Fruit fly (Drosophila melanogaster) whole organism, adult: ENCODE data around the gene CG9933.

Experiments
- CG11617 ChIP-seq: fragments of 200-800 bp; sonication (Bioruptor generic); optimal IDR thresholded peaks from 2 replicates; lab custom pipeline; 2017; ENCODE audit warnings: mild to moderate bottlenecking, missing biosample characterization, missing genetic modification reagents, missing genetic modification characterization
- CG12768 ChIP-seq: fragments of 200-800 bp; sonication (Bioruptor generic); optimal IDR thresholded peaks from 2 replicates; lab custom pipeline; 2017; ENCODE audit warnings: missing biosample characterization, missing genetic modification characterization, mild to moderate bottlenecking, moderate library complexity, missing genetic modification reagents
- CG14711 ChIP-seq: fragments of 200-800 bp; sonication (Bioruptor generic); optimal IDR thresholded peaks from 2 replicates; lab custom pipeline; 2018; ENCODE audit warnings: missing biosample characterization, mild to moderate bottlenecking, missing genetic modification characterization, moderate library complexity
- CG1620 ChIP-seq: fragments of 200-800 bp; sonication (Bioruptor generic); optimal IDR thresholded peaks from 2 replicates; lab custom pipeline; 2016; ENCODE audit warnings: missing biosample characterization, missing genetic modification characterization
- CG33017 ChIP-seq: fragments of 200-800 bp; sonication (Bioruptor generic); optimal IDR thresholded peaks from 2 replicates; lab custom pipeline; 2018; ENCODE audit warnings: missing biosample characterization, mild to moderate bottlenecking, missing genetic modification characterization, moderate library complexity
- CG5204 ChIP-seq: fragments of 200-800 bp; sonication (Bioruptor generic); optimal IDR thresholded peaks from 2 replicates; lab custom pipeline; 2016; ENCODE audit warnings: missing biosample characterization, missing genetic modification characterization
- CG7045 ChIP-seq: fragments of 200-800 bp; sonication (Bioruptor generic); optimal IDR thresholded peaks from 2 replicates; lab custom pipeline; 2017; ENCODE audit warnings: missing biosample characterization, mild to moderate bottlenecking, missing genetic modification characterization
- CG7101 ChIP-seq: fragments of 200-800 bp; sonication (Bioruptor generic); optimal IDR thresholded peaks from 2 replicates; lab custom pipeline; 2018; ENCODE audit warnings: missing biosample characterization, mild to moderate bottlenecking, missing genetic modification characterization, moderate library complexity
- Clk ChIP-seq: fragments of 200-800 bp; sonication (Bioruptor generic); optimal IDR thresholded peaks from 2 replicates; lab custom pipeline; 2017; ENCODE audit warnings: missing biosample characterization, missing genetic modification characterization
- Crg-1 ChIP-seq: fragments of 200-800 bp; sonication (Bioruptor generic); optimal IDR thresholded peaks from 2 replicates; lab custom pipeline; 2016; ENCODE audit warnings: missing biosample characterization, missing genetic modification characterization
- Hr96 ChIP-seq: fragments of 200-800 bp; sonication (Bioruptor generic); optimal IDR thresholded peaks from 2 replicates; lab custom pipeline; 2016; ENCODE audit warnings: missing biosample characterization, missing genetic modification characterization
- Mnt ChIP-seq: fragments of 200-800 bp; sonication (Bioruptor generic); optimal IDR thresholded peaks from 2 replicates; lab custom pipeline; 2016; ENCODE audit warnings: missing biosample characterization, mild to moderate bottlenecking, missing genetic modification characterization
- bab1 ChIP-seq: fragments of 200-800 bp; sonication (Bioruptor generic); optimal IDR thresholded peaks from 3 replicates; lab custom pipeline; 2019; ENCODE audit warnings: missing biosample characterization, mild to moderate bottlenecking, missing genetic modification characterization, moderate library complexity
- cic ChIP-seq: fragments of 200-800 bp; sonication (Bioruptor generic); optimal IDR thresholded peaks from 2 replicates; lab custom pipeline; 2017; ENCODE audit warnings: missing biosample characterization, mild to moderate bottlenecking, missing genetic modification characterization, moderate library complexity
- cnc ChIP-seq, 2 experiments: fragments of >200 bp; optimal IDR thresholded peaks; 2 replicates each; lab custom pipeline; 2017
- kay ChIP-seq: fragments of 200-800 bp; sonication (Bioruptor generic); peaks from one replicate; lab custom pipeline; 2016; ENCODE audit warnings: missing biosample characterization, missing genetic modification characterization, borderline replicate concordance
- ovo ChIP-seq: fragments of 200-800 bp; sonication (Bioruptor generic); optimal IDR thresholded peaks from 2 replicates; lab custom pipeline; 2016; ENCODE audit warnings: missing biosample characterization, missing genetic modification characterization
- pad ChIP-seq: fragments of 200-800 bp; sonication (Bioruptor generic); optimal IDR thresholded peaks from 3 replicates; lab custom pipeline; 2017; ENCODE audit warnings: missing biosample characterization, missing genetic modification characterization, mild to moderate bottlenecking, moderate library complexity, missing genetic modification reagents
- tj ChIP-seq: fragments of 200-800 bp; sonication (Bioruptor generic); optimal IDR thresholded peaks from 3 replicates; lab custom pipeline; 2017; ENCODE audit warnings: missing biosample characterization, mild to moderate bottlenecking, missing genetic modification characterization, moderate library complexity
- toe ChIP-seq: fragments of 200-800 bp; sonication (Bioruptor generic); optimal IDR thresholded peaks from 2 replicates; lab custom pipeline; 2016; ENCODE audit warnings: missing biosample characterization, missing genetic modification characterization

Gene CG9933

DNA sequence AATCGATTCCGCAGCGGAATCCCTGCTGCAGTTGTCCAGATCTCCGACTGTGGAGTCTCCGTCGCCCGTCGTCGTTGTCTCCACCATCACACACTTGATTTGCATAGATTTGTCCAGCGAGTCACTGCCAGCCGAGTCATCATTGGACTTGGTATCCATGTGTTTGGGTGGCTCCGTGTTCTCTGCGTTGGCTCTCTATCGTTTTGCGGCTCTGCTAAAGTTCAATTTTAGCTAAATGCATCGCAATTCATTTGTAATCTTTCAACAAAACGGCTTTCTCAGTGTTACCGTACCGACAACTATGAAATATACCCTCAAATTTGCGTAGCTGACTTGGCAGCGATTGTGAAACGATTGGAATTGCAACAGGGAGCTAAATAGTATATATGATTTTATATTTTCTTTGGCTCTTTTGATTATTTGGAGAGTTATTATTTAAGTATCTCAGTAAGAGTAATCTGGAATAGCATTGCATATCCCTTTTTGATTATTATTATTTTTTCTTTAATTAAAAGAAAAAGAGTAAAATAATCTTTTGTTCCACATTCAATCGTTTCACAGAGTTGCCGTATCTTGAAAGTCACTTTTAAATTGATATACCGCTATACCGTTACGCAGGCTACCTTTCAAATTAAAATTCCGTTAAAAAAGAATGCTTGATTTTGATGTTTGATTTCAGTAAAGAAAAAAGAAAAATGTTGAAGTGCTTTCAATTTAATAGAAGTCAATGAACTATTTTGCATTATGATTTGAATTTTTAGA lies at the start of gene CG9933:
Gene CG9933 (minus strand): TSS at position 293 of the 762 bp plus-strand sequence.
- TF ChIP-seq pad (GFP tag; lab: Kevin White, UChicago) (no peak), ovo (GFP tag; lab: Kevin White, UChicago) (peak; percentile 23), CG12768 (GFP tag; lab: Kevin White, UChicago) (no peak), Clk (GFP tag; lab: Kevin White, UChicago) (no peak), CG7101 (tag; lab: Kevin White, UChicago) (no peak)

- TF ChIP-seq bab1 (GFP tag; lab: Kevin White, UChicago): no peak
- peak; percentile 44 for TF ChIP-seq tj (GFP tag; lab: Kevin White, UChicago)
- peak; percentile 91 for TF ChIP-seq kay (GFP tag; lab: Kevin White, UChicago)
These were observed 48.6 kb upstream of the CG9933 start for dm6 chr2L:13069632-13070279.

DNA sequence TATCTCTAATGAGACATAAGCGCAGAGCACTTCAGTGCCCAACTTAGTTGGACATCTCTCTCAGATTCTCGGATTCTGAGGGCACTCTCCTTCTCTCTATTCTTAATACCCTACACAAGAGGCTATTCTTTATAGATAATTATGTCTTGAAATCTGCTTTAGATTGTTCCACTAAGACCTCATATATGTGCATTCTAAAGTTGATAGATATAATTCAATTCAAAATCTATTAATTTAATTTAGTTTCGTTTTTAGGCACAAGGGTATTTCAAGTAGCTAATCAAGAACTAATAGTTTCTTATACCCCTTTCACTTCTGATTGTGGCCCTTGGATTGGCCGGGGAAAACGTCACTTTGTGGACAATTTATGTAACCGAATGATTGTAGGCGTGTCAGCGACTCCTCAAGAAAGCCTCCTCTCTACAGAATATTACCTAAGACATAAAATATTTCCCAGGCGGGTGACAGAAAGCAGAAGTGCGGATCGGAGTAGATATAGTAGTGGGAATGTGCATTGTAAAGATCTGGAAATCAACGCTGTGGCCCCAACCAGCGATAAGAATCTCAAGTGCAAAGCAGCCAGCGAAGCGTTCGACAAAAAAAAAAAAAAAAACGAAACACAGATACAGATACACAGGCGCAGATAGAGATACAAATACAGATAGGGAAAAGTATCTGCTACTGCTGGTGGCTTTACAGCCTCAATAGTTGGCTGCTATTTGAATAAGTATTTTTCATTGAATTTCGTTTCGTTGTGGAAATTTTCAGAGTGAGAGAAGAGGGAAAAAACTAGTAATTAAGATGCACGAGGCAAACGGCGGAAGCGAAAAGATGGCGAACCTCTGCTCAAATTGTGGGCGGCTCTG lies 47.7 kb upstream of the CG9933 start:
- TF ChIP-seq kay (GFP tag; lab: Kevin White, UChicago): peak; percentile 77
- TF ChIP-seq CG7101 (tag; lab: Kevin White, UChicago): no peak
- peak; percentile 68 for TF ChIP-seq cic (GFP tag; lab: Kevin White, UChicago)

dm6 chr2L:13065916-13066315 lies 44.8 kb upstream of the CG9933 start:
- TF ChIP-seq CG1620 (GFP tag; lab: Kevin White, UChicago): no peak

- peak; percentile 44 for TF ChIP-seq Mnt (GFP tag; lab: Kevin White, UChicago)
- TF ChIP-seq bab1 (GFP tag; lab: Kevin White, UChicago): peak; percentile 49
- peak; percentile 70 for TF ChIP-seq CG12768 (GFP tag; lab: Kevin White, UChicago)
- peak; percentile 39 for TF ChIP-seq tj (GFP tag; lab: Kevin White, UChicago)
- TF ChIP-seq CG33017 (tag; lab: Kevin White, UChicago): peak; percentile 64
- no peak for TF ChIP-seq cnc (optimal IDR thresholded peaks at IDR 0.05; lab: Kevin White, UChicago)
- TF ChIP-seq kay (GFP tag; lab: Kevin White, UChicago): no peak
- no peak for TF ChIP-seq CG14711 (tag; lab: Kevin White, UChicago)
- peak; percentile 68 for TF ChIP-seq pad (GFP tag; lab: Kevin White, UChicago)
- TF ChIP-seq CG5204 (GFP tag; lab: Kevin White, UChicago): no peak
- peak; percentile 43 for TF ChIP-seq CG7101 (tag; lab: Kevin White, UChicago)
- TF ChIP-seq ovo (GFP tag; lab: Kevin White, UChicago): no peak
- peak; percentile 3 for TF ChIP-seq Hr96 (GFP tag; lab: Kevin White, UChicago)
- peak; percentile 32 for TF ChIP-seq Clk (GFP tag; lab: Kevin White, UChicago)
- TF ChIP-seq CG11617 (GFP tag; lab: Kevin White, UChicago): peak; percentile 44
- TF ChIP-seq toe (GFP tag; lab: Kevin White, UChicago): no peak
- TF ChIP-seq Crg-1 (GFP tag; lab: Kevin White, UChicago): no peak
- no peak for TF ChIP-seq CG1620 (GFP tag; lab: Kevin White, UChicago)
- TF ChIP-seq CG7045 (GFP tag; lab: Kevin White, UChicago): peak; percentile 33
- TF ChIP-seq cic (GFP tag; lab: Kevin White, UChicago): peak; percentile 82
These were observed 39.0 kb upstream of the CG9933 start, which contains the start of gene CG9932 for dm6 chr2L:13060037-13060537. Gene CG9932, minus strand, starts transcription at chr2L:13060140.

- TF ChIP-seq CG5204 (GFP tag; lab: Kevin White, UChicago) (no peak), bab1 (GFP tag; lab: Kevin White, UChicago) (no peak), Mnt (GFP tag; lab: Kevin White, UChicago) (no peak), Crg-1 (GFP tag; lab: Kevin White, UChicago) (no peak), toe (GFP tag; lab: Kevin White, UChicago) (no peak), CG11617 (GFP tag; lab: Kevin White, UChicago) (peak; percentile 20), pad (GFP tag; lab: Kevin White, UChicago) (no peak), CG7101 (tag; lab: Kevin White, UChicago) (peak; percentile 1), CG14711 (tag; lab: Kevin White, UChicago) (no peak), Hr96 (GFP tag; lab: Kevin White, UChicago) (no peak), cic (GFP tag; lab: Kevin White, UChicago) (no peak), cnc (optimal IDR thresholded peaks at IDR 0.05; lab: Kevin White, UChicago) (no peak), CG33017 (tag; lab: Kevin White, UChicago) (no peak), CG12768 (GFP tag; lab: Kevin White, UChicago) (no peak), kay (GFP tag; lab: Kevin White, UChicago) (peak; percentile 22), tj (GFP tag; lab: Kevin White, UChicago) (no peak)
These were observed 34.9 kb upstream of the CG9933 start for dm6 chr2L:13056022-13056421.
